Worm (Caenorhabditis elegans): ENCODE measurements around the gene his-63.

Gene his-63

DNA sequence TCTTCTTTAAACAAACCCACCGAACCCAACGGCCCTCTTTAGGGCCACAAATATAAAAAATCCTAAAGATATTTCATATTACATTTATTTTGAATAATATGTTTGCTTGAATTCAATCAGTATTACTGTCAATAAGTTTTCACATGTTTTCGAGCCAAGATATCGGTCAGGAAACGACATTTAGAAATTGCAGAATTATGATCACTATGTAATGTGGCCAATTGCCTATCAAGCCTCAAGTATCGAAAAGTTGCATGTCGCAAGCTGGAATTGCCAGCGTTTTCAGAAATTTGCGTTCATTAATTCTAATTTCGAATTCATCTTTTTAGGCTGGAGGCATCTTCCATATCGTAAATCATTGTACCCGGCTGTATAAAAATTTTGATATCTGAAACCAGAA, 5.2 kb downstream of the his-63 start:
- TF ChIP-seq F49E8.2 (tag; optimal IDR thresholded peaks at IDR 0.05; ENCODE audit: borderline replicate concordance) = peak; percentile 69
- 0 out of 2 replicates have a peak, but pooled peaks have one; percentile 17 for TF ChIP-seq lim-7 (GFP tag; IDR thresholded peaks at IDR 0.05)
- no peak for TF ChIP-seq madf-9 (GFP tag; conservative IDR thresholded peaks at IDR 0.05)
- TF ChIP-seq lin-38 (GFP tag; IDR thresholded peaks at IDR 0.05) = peak; percentile 58
- peak; percentile 52; the same call in 1 of the 2 replicates for TF ChIP-seq dmd-8 (GFP tag; IDR thresholded peaks at IDR 0.05)
- TF ChIP-seq D1046.2 (GFP tag; IDR thresholded peaks at IDR 0.05) = 0 out of 2 replicates have a peak, but pooled peaks have one; percentile 22
- TF ChIP-seq pha-4 (GFP tag; IDR thresholded peaks at IDR 0.05) = 0 out of 2 replicates have a peak, but pooled peaks have one; percentile 26
- TF ChIP-seq pha-4 (tag; optimal IDR thresholded peaks at IDR 0.05) = no peak
- no peak for TF ChIP-seq zfp-3 (GFP tag; conservative IDR thresholded peaks at IDR 0.05)
- 0 out of 2 replicates have a peak, but pooled peaks have one; percentile 25 for TF ChIP-seq vab-7 (GFP tag; IDR thresholded peaks at IDR 0.05)
- no peak for TF ChIP-seq nhr-77 (tag; optimal IDR thresholded peaks at IDR 0.05)
- no peak for TF ChIP-seq aha-1 (tag)
- peak; percentile 68 for TF ChIP-seq daf-19 (GFP tag; conservative IDR thresholded peaks at IDR 0.05)

DNA sequence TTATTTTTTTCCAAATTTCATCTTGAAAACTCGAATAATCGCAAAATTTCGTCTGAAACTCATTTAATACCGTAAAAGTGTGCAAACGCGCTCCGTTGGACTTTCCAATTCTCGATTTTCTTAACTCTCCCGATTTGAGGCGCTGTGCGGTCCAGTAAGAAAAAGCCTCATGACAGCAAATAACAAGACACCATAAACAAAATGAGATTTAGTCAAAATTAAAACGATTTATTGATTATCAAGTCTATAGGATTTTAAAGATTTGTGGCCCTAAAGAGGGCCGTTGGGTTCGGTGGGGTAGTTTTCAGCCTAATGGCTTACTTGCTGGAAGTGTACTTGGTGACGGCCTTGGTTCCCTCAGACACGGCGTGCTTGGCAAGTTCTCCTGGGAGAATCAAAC, 6.6 kb downstream of the his-63 start:
- peak; percentile 39; the same call in 1 of the 2 replicates for TF ChIP-seq Y105C5A.15 (GFP tag; IDR thresholded peaks at IDR 0.05)
- TF ChIP-seq dmd-8 (GFP tag; IDR thresholded peaks at IDR 0.05) = peak; percentile 68; the same call in 1 of the 2 replicates
- TF ChIP-seq arid-1 (GFP tag; conservative IDR thresholded peaks at IDR 0.05) = 0 out of 2 replicates have a peak, but pooled peaks have one; percentile 9
- TF ChIP-seq vab-7 (GFP tag; IDR thresholded peaks at IDR 0.05) = 0 out of 2 replicates have a peak, but pooled peaks have one; percentile 9
- TF ChIP-seq mdt-29 (GFP tag; IDR thresholded peaks at IDR 0.05) = peak; percentile 41; the same call in 1 of the 2 replicates
- peak; percentile 55; the same call in 1 of the 2 replicates for TF ChIP-seq Y48G9A.11 (GFP tag; IDR thresholded peaks at IDR 0.05)
- peak; percentile 68 for TF ChIP-seq snpc-1.2 (GFP tag; IDR thresholded peaks at IDR 0.05)
- TF ChIP-seq lin-38 (GFP tag; IDR thresholded peaks at IDR 0.05) = peak; percentile 85
- TF ChIP-seq F26F4.8 (GFP tag; conservative IDR thresholded peaks at IDR 0.05) = 0 out of 2 replicates have a peak, but pooled peaks have one; percentile 22

DNA sequence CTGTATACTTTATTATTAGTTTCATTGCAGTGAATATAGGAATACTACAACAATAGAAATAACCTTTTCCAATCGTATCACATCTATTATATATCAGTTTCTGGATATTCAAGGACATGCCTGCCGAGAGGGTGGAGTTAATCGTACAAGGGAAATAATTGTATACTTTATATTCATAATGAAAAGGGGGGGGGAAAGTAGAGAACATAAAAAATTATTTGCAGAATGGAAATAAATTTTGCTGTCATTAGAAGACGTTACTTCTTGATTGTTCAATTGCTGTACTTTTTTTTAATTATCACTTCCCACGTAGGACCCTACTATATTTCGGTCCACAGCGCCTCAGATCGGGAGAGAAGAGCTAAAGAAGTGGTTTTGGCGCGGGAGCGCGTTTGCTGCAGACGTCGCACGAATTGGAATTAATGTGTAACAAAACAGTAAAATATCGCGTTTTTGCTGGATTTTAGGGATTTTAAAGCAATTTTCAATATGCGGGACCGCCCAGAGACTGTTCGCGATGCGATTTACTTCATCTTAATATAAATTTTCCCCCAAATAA, 8.3 kb downstream of the his-63 start, which contains the start of gene dsl-6:
Gene dsl-6 (minus strand): TSS at position 51 of the 559 bp plus-strand sequence.
- TF ChIP-seq hmg-1.1 (GFP tag; IDR thresholded peaks at IDR 0.05) = 0 out of 2 replicates have a peak, but pooled peaks have one; percentile 19
- TF ChIP-seq lin-38 (GFP tag; IDR thresholded peaks at IDR 0.05) = peak; percentile 64

DNA sequence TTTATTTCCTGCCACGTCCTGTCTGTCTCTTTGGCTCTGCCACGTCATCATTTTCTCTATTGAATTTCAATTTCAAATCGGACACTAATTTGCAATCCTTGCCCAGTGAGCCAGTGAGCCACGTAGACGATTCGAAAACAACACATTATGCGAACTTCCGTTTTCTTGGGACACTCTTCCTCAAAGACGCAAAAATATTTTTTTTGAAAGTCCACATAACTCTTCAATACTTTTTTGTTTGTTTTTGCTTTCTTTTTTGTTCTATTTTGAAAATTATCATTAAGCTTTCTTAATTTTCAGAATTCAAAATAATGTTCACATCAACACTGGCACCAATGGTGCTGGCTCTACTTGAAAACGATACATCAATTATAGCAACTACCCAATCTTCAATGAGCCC, 12.4 kb downstream of the his-63 start, which contains the start of gene tag-89:
Gene tag-89 (plus strand): TSS at position 301 of the 400 bp plus-strand sequence.
- TF ChIP-seq lin-1 (GFP tag; IDR thresholded peaks at IDR 0.05) (no peak), zfp-3 (GFP tag; conservative IDR thresholded peaks at IDR 0.05) (no peak), lin-39 (tag; optimal IDR thresholded peaks at IDR 0.05) (no peak), dmd-6 (GFP tag; IDR thresholded peaks at IDR 0.05) (no peak), ceh-32 (tag; optimal IDR thresholded peaks at IDR 0.05; ENCODE audit: poor library complexity) (no peak), ceh-44 (GFP tag; IDR thresholded peaks at IDR 0.05) (no peak), nhr-77 (tag; optimal IDR thresholded peaks at IDR 0.05) (no peak), D1046.2 (GFP tag; IDR thresholded peaks at IDR 0.05) (no peak), aha-1 (tag) (no peak)

DNA sequence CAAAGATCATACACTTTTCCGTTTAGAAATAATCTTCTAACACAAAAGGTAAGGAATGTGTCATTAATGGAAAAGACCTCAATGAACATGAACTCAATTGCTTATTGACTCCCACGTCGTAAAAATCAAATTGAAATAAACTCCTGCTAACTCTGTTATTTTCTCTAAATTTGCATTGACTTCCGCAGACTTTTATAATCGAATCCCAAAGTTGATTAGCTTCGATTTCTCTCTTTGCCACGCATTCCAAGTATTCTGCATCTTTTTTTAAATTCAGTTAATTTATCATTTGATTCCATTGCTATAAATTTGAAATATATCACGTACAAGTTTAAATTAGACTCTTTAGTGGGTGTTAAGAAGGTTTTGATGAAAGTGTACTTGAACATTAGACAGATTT, 18.0 kb downstream of the his-63 start:
- TF ChIP-seq dmd-8 (GFP tag; IDR thresholded peaks at IDR 0.05) (no peak), ceh-82 (tag; optimal IDR thresholded peaks at IDR 0.05) (no peak), Y48G9A.11 (GFP tag; IDR thresholded peaks at IDR 0.05) (no peak), nhr-42 (GFP tag; IDR thresholded peaks at IDR 0.05) (no peak), ceh-28 (tag; optimal IDR thresholded peaks at IDR 0.05) (no peak), aha-1 (tag) (peak; percentile 68), tag-97 (GFP tag; IDR thresholded peaks at IDR 0.05) (no peak), rbr-2 (tag; optimal IDR thresholded peaks at IDR 0.05) (no peak), ztf-11 (tag; optimal IDR thresholded peaks at IDR 0.05) (no peak), unc-130 (GFP tag; optimal IDR thresholded peaks at IDR 0.05) (no peak), nhr-11 (tag; optimal IDR thresholded peaks at IDR 0.05) (peak; percentile 15), zag-1 (tag; optimal IDR thresholded peaks at IDR 0.05) (no peak), egl-27 (tag; optimal IDR thresholded peaks at IDR 0.05) (no peak), gei-8 (GFP tag; optimal IDR thresholded peaks at IDR 0.05) (no peak), snpc-4 (tag; optimal IDR thresholded peaks at IDR 0.05) (no peak), Y105C5A.15 (GFP tag; IDR thresholded peaks at IDR 0.05) (no peak), ces-1 (GFP tag; optimal IDR thresholded peaks at IDR 0.05) (peak; percentile 80)

All from whole organism, L4 larva.